Worm (Caenorhabditis elegans): ENCODE data around the gene mig-10.

- TF ChIP-seq unc-62 (GFP tag; optimal IDR thresholded peaks at IDR 0.05) (no peak), drap-1 (GFP tag; optimal IDR thresholded peaks at IDR 0.05) (no peak), sem-2 (GFP tag; optimal IDR thresholded peaks at IDR 0.05) (no peak), blmp-1 (tag; optimal IDR thresholded peaks at IDR 0.05) (no peak), elt-3 (tag; optimal IDR thresholded peaks at IDR 0.05) (no peak), nhr-12 (tag; optimal IDR thresholded peaks at IDR 0.05) (no peak), M03D4.4 (tag; optimal IDR thresholded peaks at IDR 0.05) (no peak), nhr-2 (tag; optimal IDR thresholded peaks at IDR 0.05) (no peak), snpc-4 (tag; optimal IDR thresholded peaks at IDR 0.05) (no peak)
These were observed 31.5 kb downstream of the mig-10 start, which contains the start of gene F10E9.3 for ce11 chrIII:8310239-8311057.
